Fruit fly (Drosophila melanogaster): ENCODE results near the gene spo.

DNA sequence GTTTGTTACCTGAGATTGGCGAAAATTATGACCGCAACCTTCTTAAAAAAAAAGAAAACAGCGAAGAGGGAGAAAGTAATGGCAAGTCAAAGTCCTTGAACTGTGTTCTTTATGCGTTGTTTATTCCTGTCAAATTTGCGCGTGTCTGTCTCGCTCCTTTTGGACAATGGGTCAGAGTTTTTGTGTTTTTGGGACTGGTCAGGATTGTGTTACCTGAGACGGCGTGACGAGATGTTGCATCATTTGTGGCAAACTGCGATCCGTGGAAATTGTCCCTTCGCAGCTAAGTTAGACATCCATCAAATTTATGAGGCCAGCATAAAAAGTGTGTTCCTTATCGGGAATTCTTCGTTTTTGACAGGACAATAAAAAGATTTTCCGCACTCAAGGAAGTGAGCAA is 30.9 kb upstream of the spo start:
- TF ChIP-seq h (optimal IDR thresholded peaks at IDR 0.05) (no peak), ttk (optimal IDR thresholded peaks at IDR 0.05) (no peak), Myc (optimal IDR thresholded peaks at IDR 0.05) (no peak), psq (optimal IDR thresholded peaks at IDR 0.05) (no peak)
